Fruit fly (Drosophila melanogaster) whole organism, embryonic: ENCODE measurements around the gene MtnE.
A peak's percentile ranks its signal among the peaks of the same experiment; 100 is the strongest.

Experiments used
- CG10147 ChIP-seq: fragments of 200-800 bp; sonication (Bioruptor generic); optimal IDR thresholded peaks from 2 replicates; lab custom pipeline; 2019; ENCODE audit warnings: missing biosample characterization, mild to moderate bottlenecking, missing genetic modification characterization, moderate library complexity
- CG10209 ChIP-seq: fragments of 200-800 bp; sonication (Bioruptor generic); optimal IDR thresholded peaks from 3 replicates; lab custom pipeline; 2017; ENCODE audit warnings: missing biosample characterization, mild to moderate bottlenecking, missing genetic modification characterization, missing genetic modification reagents
- CG10267 ChIP-seq: fragments of 200-800 bp; sonication (Bioruptor generic); optimal IDR thresholded peaks from 2 replicates; lab custom pipeline; 2018; ENCODE audit warnings: missing biosample characterization, mild to moderate bottlenecking, missing genetic modification characterization, moderate library complexity
- CG11247 ChIP-seq: fragments of 200-800 bp; sonication (Bioruptor generic); IDR thresholded peaks from 2 replicates; pipeline ENCODE4 v1.3.6; 2022; ENCODE audit warnings: missing biosample characterization, missing genetic modification characterization
- CG11504 ChIP-seq: fragments of 200-800 bp; sonication (Bioruptor generic); optimal IDR thresholded peaks from 3 replicates; lab custom pipeline; 2019; ENCODE audit warnings: missing biosample characterization, mild to moderate bottlenecking, missing genetic modification characterization, moderate library complexity
- CG12391 ChIP-seq: fragments of 200-800 bp; sonication (Bioruptor generic); optimal IDR thresholded peaks from 3 replicates; lab custom pipeline; 2018; ENCODE audit warnings: missing biosample characterization, mild to moderate bottlenecking, missing genetic modification characterization, moderate library complexity
- CG13424 ChIP-seq: fragments of 200-800 bp; sonication (Bioruptor generic); optimal IDR thresholded peaks from 2 replicates; lab custom pipeline; 2019; ENCODE audit warnings: missing biosample characterization, mild to moderate bottlenecking, missing genetic modification characterization, moderate library complexity
- CG15269 ChIP-seq: fragments of 200-800 bp; sonication (Bioruptor generic); optimal IDR thresholded peaks from 2 replicates; lab custom pipeline; 2018; ENCODE audit warnings: missing biosample characterization, mild to moderate bottlenecking, missing genetic modification characterization, moderate library complexity
- CG17361 ChIP-seq: fragments of 200-800 bp; sonication (Bioruptor generic); IDR thresholded peaks from 3 replicates; pipeline ENCODE4 v1.3.6; 2022; ENCODE audit warnings: missing biosample characterization, missing genetic modification characterization
- CG17829 ChIP-seq: fragments of 200-800 bp; optimal IDR thresholded peaks from 2 replicates; lab custom pipeline; 2019; ENCODE audit warnings: missing biosample characterization, mild to moderate bottlenecking, missing genetic modification characterization, moderate library complexity
- CG1792 ChIP-seq: fragments of 200-800 bp; sonication (Bioruptor generic); optimal IDR thresholded peaks from 2 replicates; lab custom pipeline; 2016; ENCODE audit warnings: missing biosample characterization, missing genetic modification characterization
- CG18262 ChIP-seq: fragments of 200-800 bp; optimal IDR thresholded peaks from 3 replicates; lab custom pipeline; 2019; ENCODE audit warnings: missing biosample characterization, mild to moderate bottlenecking, missing genetic modification characterization, moderate library complexity
- CG2678 ChIP-seq: fragments of 200-800 bp; sonication (Bioruptor generic); optimal IDR thresholded peaks from 3 replicates; lab custom pipeline; 2019; ENCODE audit warnings: missing biosample characterization, mild to moderate bottlenecking, missing genetic modification characterization, moderate library complexity
- CG2712 ChIP-seq: fragments of 200-800 bp; optimal IDR thresholded peaks from 3 replicates; lab custom pipeline; 2019; ENCODE audit warnings: missing biosample characterization, mild to moderate bottlenecking, missing genetic modification characterization, moderate library complexity
- CG30403 ChIP-seq: fragments of 200-800 bp; sonication (Bioruptor generic); optimal IDR thresholded peaks from 3 replicates; lab custom pipeline; 2016; ENCODE audit warnings: missing biosample characterization, missing genetic modification characterization
- CG32532 ChIP-seq: fragments of 200-800 bp; sonication (Bioruptor generic); IDR thresholded peaks from 2 replicates; pipeline ENCODE4 v1.3.6; 2022; ENCODE audit warnings: missing biosample characterization, missing genetic modification characterization
- CG32767 ChIP-seq: fragments of 200-800 bp; sonication (Bioruptor generic); IDR thresholded peaks from 2 replicates; pipeline ENCODE4 v1.3.6; 2022; ENCODE audit warnings: missing biosample characterization, missing genetic modification characterization
- CG6791 ChIP-seq: fragments of 200-800 bp; sonication (Bioruptor generic); IDR thresholded peaks from 3 replicates; pipeline ENCODE4 v1.3.6; 2022; ENCODE audit warnings: missing biosample characterization, missing genetic modification characterization; ENCODE audit not compliant: partially characterized antibody
- CG7556 ChIP-seq: fragments of 200-800 bp; sonication (Bioruptor generic); optimal IDR thresholded peaks from 2 replicates; lab custom pipeline; 2017; ENCODE audit warnings: missing biosample characterization, mild to moderate bottlenecking, missing genetic modification characterization
- CG7839 ChIP-seq: fragments of 200-800 bp; sonication (Bioruptor generic); optimal IDR thresholded peaks from 3 replicates; lab custom pipeline; 2018; ENCODE audit warnings: missing biosample characterization, mild to moderate bottlenecking, missing genetic modification characterization, moderate library complexity
- CG8359 ChIP-seq: fragments of 200-800 bp; sonication (Bioruptor generic); optimal IDR thresholded peaks from 2 replicates; lab custom pipeline; 2017; ENCODE audit warnings: missing biosample characterization, mild to moderate bottlenecking, missing genetic modification characterization, borderline replicate concordance
- CG9437 ChIP-seq: fragments of 200-800 bp; sonication (Bioruptor generic); optimal IDR thresholded peaks from 2 replicates; lab custom pipeline; 2018; ENCODE audit warnings: missing biosample characterization, mild to moderate bottlenecking, missing genetic modification characterization
- CoRest ChIP-seq: fragments of 200-800 bp; sonication (Bioruptor generic); optimal IDR thresholded peaks from 3 replicates; lab custom pipeline; 2018; ENCODE audit warnings: missing biosample characterization, mild to moderate bottlenecking, missing genetic modification characterization, moderate library complexity
- Dfd ChIP-seq, 2 experiments: fragments of >200 bp; optimal IDR thresholded peaks; 2 replicates each; lab custom pipeline; 2017; ENCODE audit warnings: missing biosample characterization in 2 of 2, missing genetic modification characterization in 2 of 2
- Eip74EF ChIP-seq, 2 experiments: fragments of 200-800 bp in 1 of 2; fragments of >200 bp in 1 of 2; sonication (Bioruptor generic) in 1 of 2; optimal IDR thresholded peaks; 2 replicates each; lab custom pipeline; 2017 to 2019; ENCODE audit warnings: missing biosample characterization in 2 of 2, missing genetic modification characterization in 2 of 2, mild to moderate bottlenecking in 1 of 2, moderate library complexity in 1 of 2
- Hr51 ChIP-seq, 2 experiments: fragments of 200-800 bp; sonication (Bioruptor generic); optimal IDR thresholded peaks; 2 replicates in 1 of 2; 3 replicates in 1 of 2; lab custom pipeline; 2016 to 2018; ENCODE audit warnings: missing biosample characterization in 2 of 2, missing genetic modification characterization in 2 of 2, mild to moderate bottlenecking in 1 of 2, moderate library complexity in 1 of 2
- Med ChIP-seq: fragments of 200-800 bp; sonication (Bioruptor generic); peaks from one replicate; lab custom pipeline; 2016; ENCODE audit warnings: missing biosample characterization, missing genetic modification characterization, mild to moderate bottlenecking, inconsistent platforms, moderate library complexity
- Meics ChIP-seq: fragments of 200-800 bp; sonication (Bioruptor generic); optimal IDR thresholded peaks from 2 replicates; lab custom pipeline; 2017; ENCODE audit warnings: missing biosample characterization, mild to moderate bottlenecking, missing genetic modification characterization
- Pdp1 ChIP-seq, 2 experiments: fragments of 200-800 bp; sonication (Bioruptor generic); optimal IDR thresholded peaks; 3 replicates each; lab custom pipeline; 2016; ENCODE audit warnings: missing biosample characterization in 2 of 2, missing genetic modification characterization in 2 of 2, mild to moderate bottlenecking in 1 of 2, moderate library complexity in 1 of 2
- Sox102F ChIP-seq: fragments of 200-800 bp; sonication (Bioruptor generic); optimal IDR thresholded peaks from 2 replicates; lab custom pipeline; 2018; ENCODE audit warnings: missing biosample characterization, mild to moderate bottlenecking, missing genetic modification characterization, moderate library complexity
- Ssrp ChIP-seq: fragments of 200-800 bp; sonication (Bioruptor generic); optimal IDR thresholded peaks from 2 replicates; lab custom pipeline; 2018; ENCODE audit warnings: missing biosample characterization, mild to moderate bottlenecking, missing genetic modification characterization, moderate library complexity
- Xrp1 ChIP-seq: fragments of 200-800 bp; sonication (Bioruptor generic); IDR thresholded peaks from 2 replicates; pipeline ENCODE4 v1.3.6; 2022; ENCODE audit warnings: missing biosample characterization, missing genetic modification characterization
- chif ChIP-seq, 2 experiments: fragments of 200-800 bp; sonication (Bioruptor generic); optimal IDR thresholded peaks; 3 replicates each; lab custom pipeline; 2016; ENCODE audit warnings: missing biosample characterization in 2 of 2, missing genetic modification characterization in 2 of 2
- dmrt99B ChIP-seq: fragments of 200-800 bp; sonication (Bioruptor generic); optimal IDR thresholded peaks from 2 replicates; lab custom pipeline; 2018; ENCODE audit warnings: missing biosample characterization, mild to moderate bottlenecking, missing genetic modification characterization, moderate library complexity
- dpn ChIP-seq, 2 experiments: fragments of 200-800 bp; sonication (Bioruptor generic); optimal IDR thresholded peaks; 3 replicates each; lab custom pipeline; 2016; ENCODE audit warnings: missing biosample characterization in 2 of 2, missing genetic modification characterization in 2 of 2
- dysf ChIP-seq: fragments of 200-800 bp; sonication (Bioruptor generic); IDR thresholded peaks from 3 replicates; pipeline ENCODE4 v1.3.6; 2022; ENCODE audit warnings: missing biosample characterization, missing genetic modification characterization
- esg ChIP-seq: fragments of 200-800 bp; sonication (Bioruptor generic); conservative IDR thresholded peaks from 2 replicates; pipeline ENCODE4 v1.3.6; 2022; ENCODE audit warnings: missing biosample characterization, missing genetic modification characterization
- gem ChIP-seq: fragments of 200-800 bp; sonication (Bioruptor generic); optimal IDR thresholded peaks from 2 replicates; lab custom pipeline; 2019; ENCODE audit warnings: missing biosample characterization, mild to moderate bottlenecking, missing genetic modification characterization, moderate library complexity
- lmd ChIP-seq: fragments of 200-800 bp; sonication (Bioruptor generic); IDR thresholded peaks from 2 replicates; pipeline ENCODE4 v1.3.6; 2022; ENCODE audit warnings: missing biosample characterization, missing genetic modification characterization
- lola ChIP-seq, 3 experiments: fragments of >200 bp in 2 of 3; fragments of 200-800 bp in 1 of 3; sonication (Bioruptor generic) in 1 of 3; optimal IDR thresholded peaks; 2 replicates each; lab custom pipeline; 2017 to 2019; ENCODE audit warnings: missing biosample characterization in 3 of 3, missing genetic modification characterization in 3 of 3, mild to moderate bottlenecking in 1 of 3, moderate library complexity in 1 of 3
- pnt ChIP-seq: fragments of 200-800 bp; sonication (Bioruptor generic); optimal IDR thresholded peaks from 3 replicates; lab custom pipeline; 2016; ENCODE audit warnings: missing biosample characterization, missing genetic modification characterization
- prd ChIP-seq, 3 experiments: fragments of >200 bp in 2 of 3; fragments of 200-800 bp in 1 of 3; sonication (Bioruptor generic) in 1 of 3; optimal IDR thresholded peaks in 2 of 3; IDR thresholded peaks in 1 of 3; 2 replicates in 2 of 3; 3 replicates in 1 of 3; pipeline versions ENCODE4 v1.3.6 to Lab custom; 2017 to 2022; ENCODE audit warnings: missing biosample characterization in 1 of 3, missing genetic modification characterization in 1 of 3
- row ChIP-seq: fragments of 200-800 bp; sonication (Bioruptor generic); IDR thresholded peaks from 3 replicates; pipeline ENCODE4 v1.3.6; 2022; ENCODE audit warnings: missing biosample characterization, missing genetic modification characterization
- sd ChIP-seq: fragments of 200-800 bp; sonication (Bioruptor generic); optimal IDR thresholded peaks from 3 replicates; lab custom pipeline; 2018; ENCODE audit warnings: missing biosample characterization, mild to moderate bottlenecking, missing genetic modification characterization, moderate library complexity
- sens ChIP-seq: fragments of 200-800 bp; sonication (Bioruptor generic); peaks from one replicate; lab custom pipeline; 2016; ENCODE audit warnings: missing biosample characterization, missing genetic modification characterization
- twi ChIP-seq: fragments of 200-800 bp; optimal IDR thresholded peaks from 2 replicates; lab custom pipeline; 2019; ENCODE audit warnings: missing biosample characterization, mild to moderate bottlenecking, missing genetic modification characterization, moderate library complexity
- tx ChIP-seq: fragments of 200-800 bp; sonication (Bioruptor generic); optimal IDR thresholded peaks from 2 replicates; lab custom pipeline; 2016; ENCODE audit warnings: missing biosample characterization, missing genetic modification characterization
- zen ChIP-seq: fragments of 200-800 bp; sonication (Bioruptor generic); optimal IDR thresholded peaks from 3 replicates; lab custom pipeline; 2018; ENCODE audit warnings: missing biosample characterization, mild to moderate bottlenecking, missing genetic modification characterization, moderate library complexity

The MtnE gene

dm6 chr3R:20573326-20573725 is 38.8 kb upstream of the MtnE start:
- TF ChIP-seq CG10267 (tag; lab: Kevin White, UChicago) (peak; percentile 9), CG10147 (GFP tag; lab: Kevin White, UChicago) (peak; percentile 22), zen (peak; percentile 6), CG1792 (GFP tag; lab: Kevin White, UChicago) (no peak), CG11504 (peak; percentile 11), twi (peak; percentile 16), chif (GFP tag; optimal IDR thresholded peaks at IDR 0.05; lab: Kevin White, UChicago) (peak in 1 of 2 experiments; percentile 10), Eip74EF (GFP tag; optimal IDR thresholded peaks at IDR 0.05; lab: Kevin White, UChicago) (peak in 1 of 2 experiments; percentile 12), dmrt99B (peak; percentile 27), tx (no peak), lola (GFP tag; optimal IDR thresholded peaks at IDR 0.05; lab: Kevin White, UChicago) (peak in 1 of 3 experiments; percentile 36), Dfd (GFP tag; optimal IDR thresholded peaks at IDR 0.05; lab: Kevin White, UChicago) (no peak), Med (GFP tag; lab: Kevin White, UChicago) (peak; percentile 42), CG32532 (peak; percentile 25; the same call in 1 of the 2 replicates), Ssrp (tag; lab: Kevin White, UChicago) (peak; percentile 37), CG18262 (tag; lab: Kevin White, UChicago) (peak; percentile 30), row (GFP tag; lab: Robert Waterston, UW) (peak; percentile 33; the same call in 1 of the 3 replicates), CG7556 (peak; percentile 29), CG2712 (peak; percentile 6), prd (optimal IDR thresholded peaks at IDR 0.05; lab: Kevin White, UChicago) (no peak), prd (GFP tag; IDR thresholded peaks at IDR 0.05; lab: Robert Waterston, UW) (peak; percentile 36; the same call in 2 of the 3 replicates), gem (tag; lab: Kevin White, UChicago) (peak; percentile 45), esg (GFP tag; lab: Robert Waterston, UW) (no peak), CG32767 (GFP tag; lab: Robert Waterston, UW) (no peak), Meics (GFP tag; lab: Kevin White, UChicago) (peak; percentile 11), CG6791 (GFP tag; lab: Robert Waterston, UW) (no peak), CG10209 (GFP tag; lab: Kevin White, UChicago) (peak; percentile 7), Hr51 (GFP tag; optimal IDR thresholded peaks at IDR 0.05; lab: Kevin White, UChicago) (peak in 1 of 2 experiments; percentile 54), CG12391 (peak; percentile 25), sd (tag; lab: Kevin White, UChicago) (peak; percentile 39), CG11247 (GFP tag; lab: Robert Waterston, UW) (no peak), CG17829 (peak; percentile 5), CG13424 (peak; percentile 11), CG15269 (tag; lab: Kevin White, UChicago) (peak; percentile 20), Sox102F (GFP tag; lab: Kevin White, UChicago) (peak; percentile 14), Pdp1 (GFP tag; optimal IDR thresholded peaks at IDR 0.05; lab: Kevin White, UChicago) (no peak), CG8359 (GFP tag; lab: Kevin White, UChicago) (no peak), CG9437 (GFP tag; lab: Kevin White, UChicago) (peak; percentile 12), Xrp1 (GFP tag; lab: Robert Waterston, UW) (peak; percentile 31; the same call in 1 of the 2 replicates), sens (GFP tag; lab: Kevin White, UChicago) (peak; percentile 76), CG30403 (GFP tag; lab: Kevin White, UChicago) (peak; percentile 25), CG17361 (GFP tag; lab: Robert Waterston, UW) (peak; percentile 55; the same call in 1 of the 3 replicates), CG2678 (tag; lab: Kevin White, UChicago) (peak; percentile 17), CoRest (tag; lab: Kevin White, UChicago) (peak; percentile 59), dysf (GFP tag; lab: Robert Waterston, UW) (no peak), CG7839 (tag; lab: Kevin White, UChicago) (peak; percentile 33), lmd (peak; percentile 27; the same call in 1 of the 2 replicates), pnt (GFP tag; lab: Kevin White, UChicago) (no peak), dpn (GFP tag; optimal IDR thresholded peaks at IDR 0.05; lab: Kevin White, UChicago) (peak in 1 of 2 experiments; percentile 30)
